Worm (Caenorhabditis elegans) whole organism, L1 larva: Measurements from ENCODE around the gene cul-6.

ENCODE experiments used
- C16A3.4 ChIP-seq: fragments of 150-350 bp; optimal IDR thresholded peaks from 2 replicates; lab custom pipeline; 2014; ENCODE audit warnings: missing biosample characterization, missing genetic modification characterization
- F16B12.6 ChIP-seq: fragments of 150-350 bp; optimal IDR thresholded peaks from 2 replicates; lab custom pipeline; 2014; ENCODE audit warnings: missing biosample characterization, missing genetic modification characterization
- ama-1 ChIP-seq: fragments of 150-350 bp; optimal IDR thresholded peaks from 2 replicates; lab custom pipeline; 2014
- blmp-1 ChIP-seq: fragments of 150-350 bp; optimal IDR thresholded peaks from 2 replicates; lab custom pipeline; 2014; ENCODE audit warnings: missing biosample characterization, missing genetic modification characterization
- ceh-8 ChIP-seq: fragments of 200-800 bp; sonication (Bioruptor generic); optimal IDR thresholded peaks from 2 replicates; lab custom pipeline; 2018; ENCODE audit warnings: mild to moderate bottlenecking, missing genetic modification characterization, moderate library complexity, missing compliant biosample characterization
- ces-1 ChIP-seq: fragments of 150-350 bp; optimal IDR thresholded peaks from 2 replicates; lab custom pipeline; 2014; ENCODE audit warnings: missing biosample characterization, missing genetic modification reagents, missing genetic modification characterization
- dpl-1 ChIP-seq, 3 experiments: fragments of 150-350 bp in 2 of 3; sonication (generic microtip) in 1 of 3; optimal IDR thresholded peaks; 2 replicates each; lab custom pipeline; 2014 to 2017; ENCODE audit warnings: missing biosample characterization in 3 of 3, missing genetic modification characterization in 3 of 3, missing genetic modification reagents in 3 of 3
- dsc-1 ChIP-seq: sonication (generic microtip); optimal IDR thresholded peaks from 2 replicates; lab custom pipeline; 2016; ENCODE audit warnings: mild to moderate bottlenecking, missing genetic modification characterization, missing compliant biosample characterization
- efl-1 ChIP-seq, 4 experiments: fragments of 150-350 bp; optimal IDR thresholded peaks in 3 of 4; peaks in 1 of 4; 1 replicate in 1 of 4; 2 replicates in 3 of 4; lab custom pipeline; 2014; ENCODE audit warnings: missing biosample characterization in 2 of 4, missing genetic modification characterization in 2 of 4, missing genetic modification reagents in 2 of 4
- elt-3 ChIP-seq, 6 experiments: fragments of 150-350 bp in 1 of 6; sonication (generic microtip); optimal IDR thresholded peaks; 2 replicates each; lab custom pipeline; 2017 to 2018; ENCODE audit warnings: missing biosample characterization in 6 of 6, missing genetic modification characterization in 6 of 6, inconsistent platforms in 1 of 6
- fos-1 ChIP-seq: fragments of 150-350 bp; optimal IDR thresholded peaks from 2 replicates; lab custom pipeline; 2014; ENCODE audit warnings: missing biosample characterization, missing genetic modification characterization
- grh-1 ChIP-seq: fragments of 200-800 bp; sonication (Bioruptor generic); IDR thresholded peaks from 2 replicates; pipeline ENCODE4 v1.3.6; 2022; ENCODE audit warnings: missing genetic modification reagents, missing genetic modification characterization, missing compliant biosample characterization
- hlh-17 ChIP-seq: fragments of 200-800 bp; sonication (Bioruptor generic); optimal IDR thresholded peaks from 2 replicates; lab custom pipeline; 2018; ENCODE audit warnings: missing genetic modification characterization, mild to moderate bottlenecking, missing compliant biosample characterization, moderate library complexity, borderline replicate concordance
- hlh-4 ChIP-seq: sonication (generic microtip); optimal IDR thresholded peaks from 2 replicates; lab custom pipeline; 2016; ENCODE audit warnings: mild to moderate bottlenecking, missing genetic modification characterization, missing compliant biosample characterization
- hpl-2 ChIP-seq: fragments of 150-350 bp; optimal IDR thresholded peaks from 2 replicates; lab custom pipeline; 2014; ENCODE audit warnings: missing biosample characterization, missing genetic modification reagents, missing genetic modification characterization
- lin-14 ChIP-seq: fragments of 200-800 bp; sonication (Bioruptor generic); optimal IDR thresholded peaks from 2 replicates; lab custom pipeline; 2018; ENCODE audit warnings: mild to moderate bottlenecking, missing genetic modification characterization, moderate library complexity, missing compliant biosample characterization
- lin-35 ChIP-seq, 2 experiments: fragments of 150-350 bp; optimal IDR thresholded peaks; 2 replicates each; lab custom pipeline; 2014; ENCODE audit warnings: missing biosample characterization in 2 of 2, missing genetic modification characterization in 2 of 2, missing genetic modification reagents in 2 of 2
- lsy-2 ChIP-seq, 2 experiments: fragments of 150-350 bp; optimal IDR thresholded peaks; 2 replicates each; lab custom pipeline; 2014; ENCODE audit warnings: missing biosample characterization in 2 of 2, missing genetic modification characterization in 2 of 2
- mdl-1 ChIP-seq, 2 experiments: fragments of 150-350 bp; optimal IDR thresholded peaks; 2 replicates each; lab custom pipeline; 2014 to 2017; ENCODE audit warnings: missing biosample characterization in 2 of 2, missing genetic modification characterization in 2 of 2, inconsistent platforms in 1 of 2
- mep-1 ChIP-seq: fragments of 150-350 bp; optimal IDR thresholded peaks from 2 replicates; lab custom pipeline; 2014; ENCODE audit warnings: missing biosample characterization, missing genetic modification characterization
- nhr-20 ChIP-seq: sonication (generic microtip); optimal IDR thresholded peaks from 2 replicates; lab custom pipeline; 2016; ENCODE audit warnings: mild to moderate bottlenecking, missing genetic modification characterization, missing compliant biosample characterization
- nhr-237 ChIP-seq: fragments of 150-350 bp; optimal IDR thresholded peaks from 2 replicates; lab custom pipeline; 2014; ENCODE audit warnings: missing biosample characterization, missing genetic modification characterization
- nhr-47 ChIP-seq: sonication (generic microtip); optimal IDR thresholded peaks from 2 replicates; lab custom pipeline; 2016; ENCODE audit warnings: mild to moderate bottlenecking, missing genetic modification characterization, moderate library complexity, missing compliant biosample characterization
- nhr-71 ChIP-seq: sonication (generic microtip); optimal IDR thresholded peaks from 2 replicates; lab custom pipeline; 2016; ENCODE audit warnings: mild to moderate bottlenecking, missing genetic modification characterization, moderate library complexity, missing compliant biosample characterization
- nhr-85 ChIP-seq: sonication (generic microtip); peaks from one replicate; lab custom pipeline; 2016; ENCODE audit warnings: missing genetic modification characterization, inconsistent platforms, missing compliant biosample characterization
- rnt-1 ChIP-seq: sonication (generic microtip); optimal IDR thresholded peaks from 2 replicates; lab custom pipeline; 2016; ENCODE audit warnings: mild to moderate bottlenecking, missing genetic modification characterization, moderate library complexity, missing compliant biosample characterization
- skn-1 ChIP-seq: fragments of 150-350 bp; optimal IDR thresholded peaks from 2 replicates; lab custom pipeline; 2014; ENCODE audit warnings: missing biosample characterization, missing genetic modification characterization
- snpc-4 ChIP-seq: fragments of 150-350 bp; optimal IDR thresholded peaks from 2 replicates; lab custom pipeline; 2014; ENCODE audit warnings: missing biosample characterization, missing genetic modification characterization
- snu-23 ChIP-seq: sonication (generic microtip); optimal IDR thresholded peaks from 2 replicates; lab custom pipeline; 2016; ENCODE audit warnings: missing genetic modification characterization, missing compliant biosample characterization
- sptf-1 ChIP-seq: fragments of 150-350 bp; optimal IDR thresholded peaks from 2 replicates; lab custom pipeline; 2014; ENCODE audit warnings: missing biosample characterization, missing genetic modification characterization
- sup-37 ChIP-seq: fragments of 200-800 bp; sonication (Bioruptor generic); optimal IDR thresholded peaks from 2 replicates; lab custom pipeline; 2018; ENCODE audit warnings: mild to moderate bottlenecking, missing genetic modification characterization, missing compliant biosample characterization
- swsn-7 ChIP-seq: sonication (generic microtip); optimal IDR thresholded peaks from 2 replicates; lab custom pipeline; 2016; ENCODE audit warnings: missing genetic modification characterization, missing compliant biosample characterization
- tbx-2 ChIP-seq: sonication (generic microtip); optimal IDR thresholded peaks from 2 replicates; lab custom pipeline; 2016; ENCODE audit warnings: missing genetic modification characterization, missing compliant biosample characterization
- unc-86 ChIP-seq: sonication (generic microtip); optimal IDR thresholded peaks from 2 replicates; lab custom pipeline; 2016; ENCODE audit warnings: missing genetic modification characterization, missing compliant biosample characterization
- vab-15 ChIP-seq: sonication (generic microtip); optimal IDR thresholded peaks from 2 replicates; lab custom pipeline; 2017; ENCODE audit warnings: missing genotype, mild to moderate bottlenecking, missing genetic modification characterization, missing compliant biosample characterization
- xbp-1 ChIP-seq: sonication (generic microtip); optimal IDR thresholded peaks from 2 replicates; lab custom pipeline; 2016; ENCODE audit warnings: missing genetic modification characterization, missing compliant biosample characterization
- zip-4 ChIP-seq: fragments of 200-800 bp; sonication (Bioruptor generic); optimal IDR thresholded peaks from 2 replicates; lab custom pipeline; 2018; ENCODE audit warnings: mild to moderate bottlenecking, missing genetic modification characterization, moderate library complexity, missing compliant biosample characterization

The cul-6 gene

DNA sequence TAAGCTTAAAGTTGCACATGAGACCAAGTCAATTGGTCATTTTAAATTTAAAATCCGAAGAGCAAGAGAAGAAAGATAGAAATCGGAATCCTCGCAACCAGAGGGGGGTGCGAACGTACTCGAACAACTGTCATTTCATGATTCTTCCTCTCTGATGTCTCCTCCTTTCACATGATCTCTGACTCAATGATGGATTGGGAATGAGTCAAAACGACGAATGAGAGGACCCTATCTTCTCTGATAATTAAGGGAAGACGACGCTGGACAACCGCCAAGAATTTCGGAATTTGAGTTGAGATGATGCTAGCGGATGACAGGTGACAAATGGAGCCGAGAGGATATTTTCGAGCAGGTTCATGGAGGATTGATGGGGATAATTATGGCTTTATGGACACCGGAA is 47.1 kb upstream of the cul-6 start (continued):
- TF ChIP-seq nhr-47 (tag; lab: Kevin White, UChicago) (peak; percentile 3), blmp-1 (no peak), mdl-1 (tag; optimal IDR thresholded peaks at IDR 0.05; lab: Kevin White, UChicago) (no peak), tbx-2 (tag; lab: Kevin White, UChicago) (peak; percentile 27), xbp-1 (tag; lab: Kevin White, UChicago) (peak; percentile 4), nhr-20 (tag; lab: Kevin White, UChicago) (peak; percentile 40), skn-1 (tag; lab: Kevin White, UChicago) (no peak), sup-37 (GFP tag; lab: Kevin White, UChicago) (no peak), ama-1 (lab: Kevin White, UChicago) (no peak), swsn-7 (tag; lab: Kevin White, UChicago) (peak; percentile 29)

DNA sequence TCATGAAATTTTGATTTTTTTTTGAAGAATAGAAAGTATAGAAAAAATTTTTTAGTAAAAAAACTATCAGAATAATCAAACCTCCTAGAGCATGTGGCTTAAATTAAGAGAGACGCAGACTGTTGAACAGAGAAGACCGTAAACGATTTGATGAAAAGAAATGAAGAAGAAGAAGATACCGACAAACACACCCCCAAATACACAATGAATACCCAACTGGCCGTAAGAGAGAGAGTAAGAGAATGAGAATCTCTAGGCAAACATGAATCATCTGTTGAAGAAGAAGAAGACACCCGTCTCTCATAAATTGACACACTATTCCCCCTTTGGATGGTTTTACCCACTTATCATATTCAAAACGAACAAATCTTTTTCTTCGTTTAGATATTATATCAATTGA is 43.6 kb upstream of the cul-6 start:
- TF ChIP-seq blmp-1 (peak; percentile 77), lin-35 (GFP tag; optimal IDR thresholded peaks at IDR 0.05; lab: Kevin White, UChicago) (peak in 1 of 2 experiments; percentile 40), ama-1 (lab: Kevin White, UChicago) (no peak), lin-14 (GFP tag; lab: Kevin White, UChicago) (peak; percentile 69), efl-1 (optimal IDR thresholded peaks at IDR 0.05; lab: Kevin White, UChicago) (no peak), efl-1 (GFP tag; optimal IDR thresholded peaks at IDR 0.05 in 1 of 2; lab: Kevin White, UChicago) (peak in 1 of 2 experiments; percentile 85), dpl-1 (GFP tag; optimal IDR thresholded peaks at IDR 0.05; lab: Kevin White, UChicago) (no peak), lsy-2 (tag; optimal IDR thresholded peaks at IDR 0.05; lab: Kevin White, UChicago) (peak in 1 of 2 experiments; percentile 32), fos-1 (tag; lab: Kevin White, UChicago) (peak; percentile 10), nhr-85 (peak; percentile 58), snu-23 (peak; percentile 52), vab-15 (tag; lab: Kevin White, UChicago) (no peak), elt-3 (tag; optimal IDR thresholded peaks at IDR 0.05; lab: Kevin White, UChicago) (peak in 3 of 6 experiments; percentile 5 to 41 (median 18)), dsc-1 (tag; lab: Kevin White, UChicago) (peak; percentile 59), nhr-237 (tag; lab: Kevin White, UChicago) (no peak), mep-1 (tag; lab: Kevin White, UChicago) (peak; percentile 58)

DNA sequence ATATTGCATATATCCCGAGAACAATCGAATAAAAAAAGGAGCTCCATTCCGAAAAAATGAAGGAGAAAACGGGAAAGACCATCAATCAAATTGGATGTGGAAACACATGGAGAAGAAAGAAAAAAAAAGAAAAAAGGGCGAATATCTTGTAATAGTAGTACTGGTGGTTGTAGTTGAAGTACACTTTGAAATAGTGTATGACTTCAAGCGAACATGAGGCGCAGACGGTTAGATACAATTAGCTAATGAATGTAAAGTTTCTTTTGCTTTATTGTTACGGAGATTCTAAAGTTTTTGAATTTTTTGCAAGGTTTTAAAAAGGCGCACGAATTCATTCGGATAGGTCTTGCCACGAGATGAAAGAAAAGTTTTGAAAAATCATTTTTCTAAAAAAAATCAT is 42.2 kb upstream of the cul-6 start:
- peak; percentile 37 for TF ChIP-seq nhr-85
- TF ChIP-seq vab-15 (tag; lab: Kevin White, UChicago): no peak
- TF ChIP-seq dsc-1 (tag; lab: Kevin White, UChicago): peak; percentile 21
- TF ChIP-seq sptf-1: no peak
- TF ChIP-seq grh-1 (GFP tag; lab: Robert Waterston, UW): no peak
- TF ChIP-seq zip-4 (GFP tag; lab: Kevin White, UChicago): no peak
- peak; percentile 23 for TF ChIP-seq mep-1 (tag; lab: Kevin White, UChicago)
- TF ChIP-seq hlh-4 (tag; lab: Kevin White, UChicago): no peak
- TF ChIP-seq, all 84 proteins: peak for 3

DNA sequence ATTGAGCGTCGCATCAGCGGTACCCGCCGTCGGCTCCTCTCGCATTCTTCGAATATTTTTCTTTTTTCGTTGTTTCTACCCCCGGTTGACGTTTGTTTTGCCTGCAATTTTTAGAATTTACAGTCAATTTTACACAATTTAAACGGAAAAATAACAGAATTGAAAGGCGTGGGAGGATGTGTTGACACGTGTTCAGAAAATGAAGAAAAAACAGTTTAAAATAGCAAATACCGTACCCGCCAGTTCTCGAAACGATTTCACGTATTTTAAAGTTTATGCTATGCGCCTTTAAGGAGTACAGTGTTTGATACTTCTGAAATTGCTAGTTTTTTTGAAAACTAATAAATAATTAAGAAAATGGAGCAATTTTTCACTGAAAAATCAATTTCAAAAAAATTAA is 40.7 kb upstream of the cul-6 start, which contains the start of gene ark-1:
Gene ark-1, minus strand, starts transcription at position 101 of the 400 bp plus-strand sequence.
- TF ChIP-seq ces-1 (GFP tag; lab: Kevin White, UChicago) (no peak), rnt-1 (tag; lab: Kevin White, UChicago) (no peak), hpl-2 (no peak), unc-86 (no peak), snpc-4 (tag; lab: Kevin White, UChicago) (no peak), skn-1 (tag; lab: Kevin White, UChicago) (no peak), mdl-1 (tag; optimal IDR thresholded peaks at IDR 0.05; lab: Kevin White, UChicago) (no peak), C16A3.4 (no peak), F16B12.6 (no peak), hlh-17 (GFP tag; lab: Kevin White, UChicago) (no peak), lsy-2 (tag; optimal IDR thresholded peaks at IDR 0.05; lab: Kevin White, UChicago) (no peak), ceh-8 (no peak), nhr-71 (tag; lab: Kevin White, UChicago) (no peak), zip-4 (GFP tag; lab: Kevin White, UChicago) (no peak)
- TF ChIP-seq, all 84 proteins: peak for 0
